Worm (Caenorhabditis elegans) whole organism, L1 larva: Measurements from ENCODE around the gene clec-61.

Experiments
- alr-1 ChIP-seq: fragments of 200-800 bp; sonication (Bioruptor generic); optimal IDR thresholded peaks from 2 replicates; lab custom pipeline; 2018; ENCODE audit warnings: borderline replicate concordance, mild to moderate bottlenecking, missing genetic modification characterization, missing compliant biosample characterization
- lin-13 ChIP-seq: fragments of 150-350 bp; optimal IDR thresholded peaks from 2 replicates; lab custom pipeline; 2014; ENCODE audit warnings: missing biosample characterization, missing genetic modification reagents, missing genetic modification characterization
- lir-3 ChIP-seq: sonication (generic microtip); optimal IDR thresholded peaks from 2 replicates; lab custom pipeline; 2016; ENCODE audit warnings: mild to moderate bottlenecking, missing genetic modification characterization, moderate library complexity, missing compliant biosample characterization; ENCODE audit not compliant: poor library complexity
- mab-9 ChIP-seq: fragments of 200-800 bp; sonication (Bioruptor generic); IDR thresholded peaks from 2 replicates; pipeline ENCODE4 v1.3.6; 2022; ENCODE audit warnings: missing genetic modification reagents, missing genetic modification characterization, missing compliant biosample characterization
- mdl-1 ChIP-seq, 2 experiments: fragments of 150-350 bp; optimal IDR thresholded peaks; 2 replicates each; lab custom pipeline; 2014 to 2017; ENCODE audit warnings: missing biosample characterization in 2 of 2, missing genetic modification characterization in 2 of 2, inconsistent platforms in 1 of 2
- nhr-12 ChIP-seq: sonication (generic microtip); optimal IDR thresholded peaks from 2 replicates; lab custom pipeline; 2017; ENCODE audit warnings: missing biosample characterization, missing genetic modification characterization
- nhr-237 ChIP-seq: fragments of 150-350 bp; optimal IDR thresholded peaks from 2 replicates; lab custom pipeline; 2014; ENCODE audit warnings: missing biosample characterization, missing genetic modification characterization
- nhr-90 ChIP-seq: sonication (generic microtip); optimal IDR thresholded peaks from 2 replicates; lab custom pipeline; 2016; ENCODE audit warnings: mild to moderate bottlenecking, missing genetic modification characterization, missing compliant biosample characterization; ENCODE audit not compliant: poor library complexity
- pag-3 ChIP-seq: sonication (generic microtip); optimal IDR thresholded peaks from 2 replicates; lab custom pipeline; 2017; ENCODE audit warnings: missing genetic modification characterization, mild to moderate bottlenecking, missing compliant biosample characterization, antibody characterized with exemption, borderline replicate concordance; ENCODE audit not compliant: insufficient read depth
- pqm-1 ChIP-seq: sonication (generic microtip); optimal IDR thresholded peaks from 3 replicates; lab custom pipeline; 2017; ENCODE audit warnings: missing biosample characterization, missing genetic modification characterization

ce11 chrII:10446814-10447213 lies 43.5 kb downstream of the clec-61 start:
- TF ChIP-seq lin-13 (GFP tag; lab: Kevin White, UChicago), result no peak
- TF ChIP-seq lir-3, result no peak
- no peak for TF ChIP-seq nhr-90 (tag; lab: Kevin White, UChicago)
- TF ChIP-seq nhr-12 (tag; lab: Kevin White, UChicago), result no peak
- no peak for TF ChIP-seq pqm-1
- no peak for TF ChIP-seq mab-9 (GFP tag; lab: Robert Waterston, UW)
- no peak for TF ChIP-seq alr-1 (tag; lab: Kevin White, UChicago)
- no peak for TF ChIP-seq nhr-237 (tag; lab: Kevin White, UChicago)
- no peak for TF ChIP-seq pag-3 (tag; lab: Kevin White, UChicago)
- TF ChIP-seq mdl-1 (tag; optimal IDR thresholded peaks at IDR 0.05; lab: Kevin White, UChicago), result no peak
